Worm (Caenorhabditis elegans) whole organism, young adult: Measurements from ENCODE around the gene K07E8.6.

Experiments
- B0019.2 ChIP-seq: fragments of 200-800 bp; sonication (Bioruptor generic); conservative IDR thresholded peaks from 2 replicates; pipeline ENCODE4 v1.3.6; 2022; ENCODE audit warnings: missing genetic modification reagents, missing genetic modification characterization, missing compliant biosample characterization
- B0336.3 ChIP-seq: fragments of 200-800 bp; sonication (Bioruptor generic); IDR thresholded peaks from 2 replicates; pipeline ENCODE4 v1.3.6; 2022; ENCODE audit warnings: missing genetic modification characterization, missing compliant biosample characterization
- C17E4.6 ChIP-seq: fragments of 200-800 bp; sonication (Bioruptor generic); IDR thresholded peaks from 2 replicates; pipeline ENCODE4 v1.3.6; 2022; ENCODE audit warnings: missing genetic modification reagents, missing genetic modification characterization, missing compliant biosample characterization
- F22D6.2 ChIP-seq: sonication (generic microtip); optimal IDR thresholded peaks from 2 replicates; lab custom pipeline; 2016; ENCODE audit warnings: mild to moderate bottlenecking, missing genetic modification characterization, missing compliant biosample characterization
- F33H1.4 ChIP-seq: fragments of 200-800 bp; sonication (Bioruptor generic); IDR thresholded peaks from 2 replicates; pipeline ENCODE4 v1.3.6; 2022; ENCODE audit warnings: missing genetic modification reagents, missing genetic modification characterization, missing compliant biosample characterization
- F39B2.1 ChIP-seq: fragments of 200-800 bp; sonication (Bioruptor generic); IDR thresholded peaks from 2 replicates; pipeline ENCODE4 v1.3.6; 2022; ENCODE audit warnings: missing genetic modification reagents, missing genetic modification characterization, missing compliant biosample characterization
- F49E8.2 ChIP-seq: sonication (generic microtip); optimal IDR thresholded peaks from 3 replicates; lab custom pipeline; 2017; ENCODE audit warnings: missing genetic modification characterization, mild to moderate bottlenecking, missing compliant biosample characterization, antibody characterized with exemption, moderate library complexity; ENCODE audit not compliant: insufficient read depth
- F52B5.7 ChIP-seq: sonication (generic microtip); optimal IDR thresholded peaks from 2 replicates; lab custom pipeline; 2016; ENCODE audit warnings: mild to moderate bottlenecking, missing genetic modification characterization, missing compliant biosample characterization
- Y79H2A.3 ChIP-seq: fragments of 200-800 bp; sonication (Bioruptor generic); conservative IDR thresholded peaks from 2 replicates; pipeline ENCODE4 v1.3.6; 2022; ENCODE audit warnings: missing genetic modification reagents, missing genetic modification characterization, missing compliant biosample characterization
- aptf-2 ChIP-seq: fragments of 200-800 bp; sonication (Bioruptor generic); conservative IDR thresholded peaks from 2 replicates; pipeline ENCODE4 v1.3.6; 2022; ENCODE audit warnings: missing genetic modification reagents, missing genetic modification characterization, missing compliant biosample characterization
- attf-3 ChIP-seq: fragments of 200-800 bp; sonication (Bioruptor generic); conservative IDR thresholded peaks from 2 replicates; pipeline ENCODE4 v1.3.6; 2022; ENCODE audit warnings: missing genetic modification reagents, missing genetic modification characterization, missing compliant biosample characterization
- attf-6 ChIP-seq: fragments of 200-800 bp; sonication (Bioruptor generic); IDR thresholded peaks from 2 replicates; pipeline ENCODE4 v1.3.6; 2022; ENCODE audit warnings: missing genetic modification reagents, missing genetic modification characterization, missing compliant biosample characterization
- bed-1 ChIP-seq: fragments of 200-800 bp; sonication (Bioruptor generic); IDR thresholded peaks from 2 replicates; pipeline ENCODE4 v1.3.6; 2022; ENCODE audit warnings: missing genetic modification reagents, missing genetic modification characterization, missing compliant biosample characterization
- ceh-27 ChIP-seq: fragments of 200-800 bp; sonication (Bioruptor generic); optimal IDR thresholded peaks from 2 replicates; lab custom pipeline; 2018; ENCODE audit warnings: mild to moderate bottlenecking, missing genetic modification characterization, moderate library complexity, missing compliant biosample characterization
- ceh-79 ChIP-seq: sonication (generic microtip); optimal IDR thresholded peaks from 2 replicates; lab custom pipeline; 2017; ENCODE audit warnings: mild to moderate bottlenecking, missing genetic modification characterization, missing compliant biosample characterization
- ceh-91 ChIP-seq: fragments of 200-800 bp; sonication (Bioruptor generic); IDR thresholded peaks from 2 replicates; pipeline ENCODE4 v1.3.6; 2022; ENCODE audit warnings: missing genetic modification reagents, missing genetic modification characterization, missing compliant biosample characterization
- dpl-1 ChIP-seq: fragments of 150-350 bp; optimal IDR thresholded peaks from 2 replicates; lab custom pipeline; 2014; ENCODE audit warnings: missing biosample characterization, missing genetic modification reagents, missing genetic modification characterization
- egl-18 ChIP-seq: fragments of 200-800 bp; sonication (Bioruptor generic); IDR thresholded peaks from 2 replicates; pipeline ENCODE4 v1.3.6; 2022; ENCODE audit warnings: missing genetic modification reagents, missing genetic modification characterization, missing compliant biosample characterization
- egrh-3 ChIP-seq: fragments of 200-800 bp; sonication (Bioruptor generic); IDR thresholded peaks from 2 replicates; pipeline ENCODE4 v1.3.6; 2022; ENCODE audit warnings: missing genetic modification reagents, missing genetic modification characterization, missing compliant biosample characterization
- lin-40 ChIP-seq: sonication (generic microtip); optimal IDR thresholded peaks from 2 replicates; lab custom pipeline; 2016; ENCODE audit warnings: missing genetic modification characterization, mild to moderate bottlenecking, missing compliant biosample characterization, missing genotype, missing genetic modification reagents
- madf-3 ChIP-seq: fragments of 200-800 bp; sonication (Bioruptor generic); IDR thresholded peaks from 2 replicates; pipeline ENCODE4 v1.3.6; 2022; ENCODE audit warnings: missing genetic modification reagents, missing genetic modification characterization, missing compliant biosample characterization
- madf-6 ChIP-seq: fragments of 200-800 bp; sonication (Bioruptor generic); IDR thresholded peaks from 2 replicates; pipeline ENCODE4 v1.3.6; 2022; ENCODE audit warnings: missing genetic modification reagents, missing genetic modification characterization, missing compliant biosample characterization
- madf-8 ChIP-seq: fragments of 200-800 bp; sonication (Bioruptor generic); conservative IDR thresholded peaks from 2 replicates; pipeline ENCODE4 v1.3.6; 2022; ENCODE audit warnings: missing genetic modification reagents, missing genetic modification characterization, missing compliant biosample characterization
- nhr-90 ChIP-seq: sonication (generic microtip); optimal IDR thresholded peaks from 2 replicates; lab custom pipeline; 2016; ENCODE audit warnings: missing genotype, mild to moderate bottlenecking, missing genetic modification characterization, missing compliant biosample characterization
- rec-8 ChIP-seq, 2 experiments: sonication (generic microtip); optimal IDR thresholded peaks; 2 replicates each; lab custom pipeline; 2016; ENCODE audit warnings: mild to moderate bottlenecking in 2 of 2, missing genetic modification characterization in 2 of 2, missing genetic modification reagents in 2 of 2, missing genotype in 2 of 2, missing biosample characterization in 1 of 2, missing compliant biosample characterization in 1 of 2, moderate library complexity in 1 of 2
- rpc-1 ChIP-seq, 2 experiments: fragments of 150-350 bp in 1 of 2; sonication (generic microtip) in 1 of 2; optimal IDR thresholded peaks; 2 replicates each; lab custom pipeline; 2014 to 2018; ENCODE audit warnings: missing biosample characterization in 1 of 2, missing genetic modification characterization in 1 of 2, missing genetic modification reagents in 1 of 2, missing genotype in 1 of 2
- snpc-4 ChIP-seq, 5 experiments: fragments of 150-350 bp in 1 of 5; sonication (generic microtip) in 4 of 5; optimal IDR thresholded peaks; 2 replicates each; lab custom pipeline; 2014 to 2018; ENCODE audit warnings: missing genetic modification characterization in 5 of 5, missing biosample characterization in 3 of 5, antibody characterized with exemption in 2 of 5, mild to moderate bottlenecking in 2 of 5, missing compliant biosample characterization in 2 of 5, missing genotype in 2 of 5, moderate library complexity in 2 of 5, missing genetic modification reagents in 1 of 5
- somi-1 ChIP-seq: fragments of 200-800 bp; sonication (Bioruptor generic); optimal IDR thresholded peaks from 2 replicates; lab custom pipeline; 2018; ENCODE audit warnings: mild to moderate bottlenecking, missing genetic modification characterization, missing compliant biosample characterization
- unc-130 ChIP-seq: sonication (generic microtip); optimal IDR thresholded peaks from 2 replicates; lab custom pipeline; 2016; ENCODE audit warnings: missing genetic modification reagents, missing genetic modification characterization, missing compliant biosample characterization
- xnd-1 ChIP-seq: sonication (generic microtip); optimal IDR thresholded peaks from 2 replicates; lab custom pipeline; 2016; ENCODE audit warnings: missing genotype, missing genetic modification reagents, missing genetic modification characterization, missing compliant biosample characterization
- ztf-22 ChIP-seq: fragments of 200-800 bp; sonication (Bioruptor generic); optimal IDR thresholded peaks from 2 replicates; lab custom pipeline; 2018; ENCODE audit warnings: mild to moderate bottlenecking, missing genetic modification characterization, moderate library complexity, missing compliant biosample characterization
- ztf-25 ChIP-seq: fragments of 200-800 bp; sonication (Bioruptor generic); IDR thresholded peaks from 2 replicates; pipeline ENCODE4 v1.3.6; 2022; ENCODE audit warnings: missing genetic modification reagents, missing genetic modification characterization, missing compliant biosample characterization

K07E8.6 gene

DNA sequence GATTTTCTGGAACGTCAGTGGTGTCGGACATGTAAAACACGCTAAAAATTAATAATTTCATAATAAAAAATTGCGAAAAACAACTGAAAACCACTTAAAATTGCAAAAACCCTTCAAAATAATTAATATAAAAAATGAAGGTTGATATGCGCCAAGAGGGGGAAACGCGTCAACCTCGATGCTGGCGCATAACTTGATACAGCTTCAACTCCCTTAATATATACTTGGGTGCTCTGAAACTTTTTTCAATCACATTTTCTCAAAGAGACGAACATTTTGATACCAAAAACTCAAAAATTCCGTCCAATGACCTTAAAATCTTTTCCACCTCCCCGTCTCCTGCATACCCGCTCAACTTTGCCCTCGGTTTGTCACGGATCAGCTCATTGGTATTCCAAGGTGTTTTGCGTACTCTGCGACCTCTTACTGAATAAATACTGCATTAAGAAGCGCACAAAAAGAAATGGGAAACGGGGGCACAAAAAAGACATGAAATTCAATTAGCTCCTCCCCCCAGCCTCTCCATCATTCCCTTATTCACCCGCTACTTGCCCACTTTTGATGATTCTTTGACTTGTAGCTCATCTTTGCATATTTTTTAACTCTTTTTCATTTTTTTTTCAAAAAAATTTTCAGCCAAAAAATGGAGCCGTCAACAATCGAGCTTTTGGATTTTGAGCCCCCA, 11.1 kb upstream of the K07E8.6 start, which contains the start of the genes K07E8.7 and frpr-14 (continued):
- TF ChIP-seq dpl-1 (GFP tag; lab: Kevin White, UChicago) (no peak), egrh-3 (GFP tag; lab: Robert Waterston, UW) (no peak), somi-1 (GFP tag; lab: Kevin White, UChicago) (no peak), ceh-79 (no peak), lin-40 (no peak)

DNA sequence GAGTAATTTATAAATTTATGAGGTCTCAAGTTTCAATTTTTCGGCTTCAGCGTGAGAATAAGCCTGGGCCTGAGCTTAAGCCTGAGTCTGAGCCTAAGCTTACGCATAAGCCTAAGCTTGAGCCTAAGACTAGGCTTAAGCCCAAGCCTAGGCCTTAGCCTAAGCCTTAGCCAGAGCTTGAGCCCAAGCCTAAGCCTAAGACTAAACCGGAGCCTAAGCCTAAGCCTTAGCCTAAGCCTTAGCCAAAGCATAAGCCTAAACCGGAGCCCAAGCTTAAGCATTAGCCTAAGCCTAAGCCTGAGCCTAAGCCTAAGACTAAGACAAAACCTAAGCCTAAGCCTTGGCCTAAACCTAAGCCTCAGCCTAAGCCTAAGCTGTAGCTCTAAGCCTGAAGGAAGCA, 4.4 kb upstream of the K07E8.6 start:
- TF ChIP-seq madf-6 (no peak), attf-6 (GFP tag; lab: Robert Waterston, UW) (no peak), unc-130 (GFP tag; lab: Kevin White, UChicago) (no peak), ceh-27 (no peak), B0019.2 (GFP tag; lab: Robert Waterston, UW) (no peak), ceh-91 (GFP tag; lab: Robert Waterston, UW) (no peak), aptf-2 (GFP tag; lab: Robert Waterston, UW) (no peak), madf-3 (GFP tag; lab: Robert Waterston, UW) (no peak), madf-8 (GFP tag; lab: Robert Waterston, UW) (no peak)

ce11 chrII:633984-634383, 5.4 kb downstream of the K07E8.6 start, which contains the start of gene T04B8.1:
Gene T04B8.1 (plus strand): TSS chrII:634284.
- TF ChIP-seq nhr-90 (tag; lab: Kevin White, UChicago) (no peak), F49E8.2 (tag; lab: Kevin White, UChicago) (no peak), rpc-1 (optimal IDR thresholded peaks at IDR 0.05; lab: Kevin White, UChicago) (no peak), rpc-1 (tag; optimal IDR thresholded peaks at IDR 0.05; lab: Kevin White, UChicago) (no peak), snpc-4 (GFP tag; optimal IDR thresholded peaks at IDR 0.05; lab: Kevin White, UChicago) (no peak), snpc-4 (tag; optimal IDR thresholded peaks at IDR 0.05; lab: Kevin White, UChicago) (no peak), B0336.3 (GFP tag; lab: Robert Waterston, UW) (no peak), rec-8 (tag; optimal IDR thresholded peaks at IDR 0.05; lab: Kevin White, UChicago) (no peak), Y79H2A.3 (GFP tag; lab: Robert Waterston, UW) (no peak), ztf-22 (GFP tag; lab: Kevin White, UChicago) (no peak), F22D6.2 (tag; lab: Kevin White, UChicago) (no peak), ztf-25 (GFP tag; lab: Robert Waterston, UW) (no peak), F52B5.7 (tag; lab: Kevin White, UChicago) (no peak), bed-1 (GFP tag; lab: Robert Waterston, UW) (no peak), madf-3 (GFP tag; lab: Robert Waterston, UW) (no peak), ceh-91 (GFP tag; lab: Robert Waterston, UW) (no peak), C17E4.6 (GFP tag; lab: Robert Waterston, UW) (no peak), F39B2.1 (no peak), somi-1 (GFP tag; lab: Kevin White, UChicago) (no peak), attf-3 (GFP tag; lab: Robert Waterston, UW) (no peak), egl-18 (GFP tag; lab: Robert Waterston, UW) (no peak), xnd-1 (tag; lab: Kevin White, UChicago) (no peak)

- TF ChIP-seq aptf-2 (GFP tag; lab: Robert Waterston, UW) (0 out of 2 replicates have a peak, but pooled peaks have one; percentile 5), F33H1.4 (0 out of 2 replicates have a peak, but pooled peaks have one; percentile 5), egrh-3 (GFP tag; lab: Robert Waterston, UW) (peak; percentile 62; the same call in 1 of the 2 replicates)
- TF ChIP-seq, all 124 proteins: peak for 3; not testable (repeated sequence) for 121
These were observed 6.2 kb downstream of the K07E8.6 start for ce11 chrII:633144-633543.
